Worm (Caenorhabditis elegans): Measurements from ENCODE around the gene fut-6.

The fut-6 gene

DNA sequence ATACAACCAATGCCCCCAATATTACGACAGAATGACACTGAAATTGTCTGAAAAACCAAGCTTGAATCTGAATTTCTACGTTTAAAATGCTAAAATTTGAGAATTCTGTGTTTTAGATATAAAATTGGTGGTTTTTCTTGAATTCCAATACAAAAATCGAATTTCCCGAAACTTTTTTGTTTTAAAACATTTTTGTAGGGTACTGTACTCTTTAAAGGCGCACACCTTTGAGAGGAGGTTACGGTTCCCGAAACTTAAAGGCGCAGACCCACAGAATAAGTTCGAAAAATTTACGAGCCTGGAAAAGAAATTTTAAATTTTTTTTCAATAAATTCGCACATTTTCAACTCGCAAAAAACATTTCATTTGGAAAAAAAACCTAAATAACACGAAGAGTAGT is 51.1 kb downstream of the fut-6 start (continued):
- peak; percentile 74 for TF ChIP-seq athp-1 (tag; optimal IDR thresholded peaks at IDR 0.05)
- TF ChIP-seq hmg-20 (GFP tag; IDR thresholded peaks at IDR 0.05) = no peak
- TF ChIP-seq ztf-25 (GFP tag; IDR thresholded peaks at IDR 0.05) = no peak
- no peak for TF ChIP-seq zfh-2 (GFP tag; conservative IDR thresholded peaks at IDR 0.05)
- no peak for TF ChIP-seq tbx-9 (tag; optimal IDR thresholded peaks at IDR 0.05; ENCODE audit: borderline replicate concordance)
- peak; percentile 98 for TF ChIP-seq madf-6 (GFP tag; IDR thresholded peaks at IDR 0.05)
- no peak for TF ChIP-seq Y53G8AR.9 (GFP tag; conservative IDR thresholded peaks at IDR 0.05)
- TF ChIP-seq ztf-22 (GFP tag; optimal IDR thresholded peaks at IDR 0.05) = no peak
- no peak for TF ChIP-seq nhr-27 (tag; optimal IDR thresholded peaks at IDR 0.05)
- TF ChIP-seq gei-17 (GFP tag; optimal IDR thresholded peaks at IDR 0.05) = no peak
- no peak for TF ChIP-seq C06A6.2 (GFP tag; conservative IDR thresholded peaks at IDR 0.05)
- no peak for TF ChIP-seq lin-35 (GFP tag; optimal IDR thresholded peaks at IDR 0.05)
- no peak for TF ChIP-seq nhr-120 (GFP tag; IDR thresholded peaks at IDR 0.05)
- no peak for TF ChIP-seq ccch-3 (GFP tag; optimal IDR thresholded peaks at IDR 0.05)
- no peak for TF ChIP-seq snpc-3.4 (tag; optimal IDR thresholded peaks at IDR 0.05)
- TF ChIP-seq sptf-2 (GFP tag; optimal IDR thresholded peaks at IDR 0.05) = no peak
- no peak for TF ChIP-seq rec-8 (tag; optimal IDR thresholded peaks at IDR 0.05)
- TF ChIP-seq ceh-91 (GFP tag; IDR thresholded peaks at IDR 0.05) = peak; percentile 83
- no peak for TF ChIP-seq ceh-58 (GFP tag; IDR thresholded peaks at IDR 0.05)
- TF ChIP-seq aptf-3 (GFP tag; IDR thresholded peaks at IDR 0.05) = no peak
- no peak for TF ChIP-seq unc-62 (GFP tag; optimal IDR thresholded peaks at IDR 0.05)
- TF ChIP-seq nhr-179 (tag; optimal IDR thresholded peaks at IDR 0.05) = no peak
- TF ChIP-seq madf-8 (GFP tag; conservative IDR thresholded peaks at IDR 0.05) = peak; percentile 98
- no peak for TF ChIP-seq atf-7 (tag; optimal IDR thresholded peaks at IDR 0.05)
- TF ChIP-seq sdz-38 (tag; optimal IDR thresholded peaks at IDR 0.05) = no peak
- TF ChIP-seq F10E7.11 (tag; optimal IDR thresholded peaks at IDR 0.05) = no peak
- TF ChIP-seq hrde-1 (tag; optimal IDR thresholded peaks at IDR 0.05; ENCODE audit: borderline replicate concordance) = no peak
- no peak for TF ChIP-seq F57C9.4 (tag; optimal IDR thresholded peaks at IDR 0.05)
- TF ChIP-seq lsy-27 (tag; optimal IDR thresholded peaks at IDR 0.05; ENCODE audit: borderline replicate concordance, insufficient read depth) = no peak
- TF ChIP-seq Y79H2A.3 (GFP tag; conservative IDR thresholded peaks at IDR 0.05) = no peak
- peak; percentile 99 for TF ChIP-seq lsl-1 (GFP tag; optimal IDR thresholded peaks at IDR 0.05)
- peak; percentile 42; the same call in 1 of the 2 replicates for TF ChIP-seq dox-1 (GFP tag; IDR thresholded peaks at IDR 0.05)
- TF ChIP-seq aptf-2 (GFP tag; conservative IDR thresholded peaks at IDR 0.05) = no peak
- TF ChIP-seq dpl-1 (GFP tag; optimal IDR thresholded peaks at IDR 0.05) = peak; percentile 42
- TF ChIP-seq nfya-1 (tag; optimal IDR thresholded peaks at IDR 0.05; ENCODE audit: borderline replicate concordance, insufficient read depth) = no peak
- no peak for TF ChIP-seq ztf-3 (GFP tag; optimal IDR thresholded peaks at IDR 0.05)
- no peak for TF ChIP-seq T26A5.8 (tag; optimal IDR thresholded peaks at IDR 0.05)

DNA sequence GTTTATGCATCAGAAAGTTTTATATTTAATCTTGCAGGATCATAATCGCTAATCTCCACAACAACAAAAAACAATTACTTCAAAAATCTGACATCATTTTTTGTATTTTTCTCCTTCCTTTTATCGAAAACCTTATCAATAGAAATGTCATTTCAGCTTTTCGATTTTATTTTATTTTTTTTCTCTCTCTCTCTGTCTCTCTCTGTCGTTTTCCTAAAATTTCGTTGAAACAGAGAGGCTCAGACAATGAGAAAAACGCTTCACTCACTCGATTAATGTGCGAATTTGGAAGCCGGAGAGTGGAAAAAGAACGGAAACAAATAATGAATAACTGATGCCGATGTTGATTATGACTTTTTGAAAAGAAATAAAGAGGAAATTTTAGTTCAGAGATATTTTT is 51.6 kb downstream of the fut-6 start:
- peak; percentile 69 for TF ChIP-seq nhr-80 (tag; optimal IDR thresholded peaks at IDR 0.05)
- no peak for TF ChIP-seq somi-1 (GFP tag; optimal IDR thresholded peaks at IDR 0.05)
- peak in 1 of 2 experiments; percentile 21 for TF ChIP-seq let-607 (tag; optimal IDR thresholded peaks at IDR 0.05)
- peak; percentile 57 for TF ChIP-seq unc-62 (GFP tag; optimal IDR thresholded peaks at IDR 0.05)
- no peak for TF ChIP-seq F52B5.7 (tag; optimal IDR thresholded peaks at IDR 0.05)
